Worm (Caenorhabditis elegans): ENCODE results near the gene Y39A1A.22.

Gene Y39A1A.22

DNA sequence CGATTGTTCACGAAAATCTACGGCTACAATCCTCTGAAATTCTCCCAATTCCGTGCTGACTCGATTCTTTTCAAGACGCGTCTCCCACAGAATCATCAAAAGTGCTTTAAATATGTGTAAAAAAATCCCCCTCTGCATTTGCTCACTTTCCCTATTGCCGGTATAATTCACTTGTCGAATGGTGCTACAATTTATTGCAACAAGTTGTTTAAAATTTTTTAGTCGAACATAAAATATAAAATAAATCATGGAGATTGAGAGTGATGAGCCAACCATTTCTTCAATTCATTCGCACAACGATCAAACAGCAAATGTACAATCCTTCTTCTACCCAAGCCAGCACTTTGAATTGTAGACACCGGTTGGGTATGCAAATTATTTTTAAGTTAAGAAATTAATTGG is 39.6 kb upstream of the Y39A1A.22 start (continued):
- peak; percentile 86 for TF ChIP-seq madf-6 (GFP tag; IDR thresholded peaks at IDR 0.05)
- TF ChIP-seq aptf-3 (GFP tag; IDR thresholded peaks at IDR 0.05), result no peak
- peak; percentile 73; the same call in 1 of the 2 replicates for TF ChIP-seq Y56A3A.18 (GFP tag; IDR thresholded peaks at IDR 0.05)
- no peak for TF ChIP-seq Y53F4B.3 (GFP tag; IDR thresholded peaks at IDR 0.05)
- no peak for TF ChIP-seq gei-17 (GFP tag; optimal IDR thresholded peaks at IDR 0.05)
- TF ChIP-seq Y79H2A.3 (GFP tag; conservative IDR thresholded peaks at IDR 0.05), result peak; percentile 94
- TF ChIP-seq nhr-27 (tag; optimal IDR thresholded peaks at IDR 0.05), result no peak
- no peak for TF ChIP-seq fkh-3 (tag; optimal IDR thresholded peaks at IDR 0.05)
- TF ChIP-seq madf-10 (tag; optimal IDR thresholded peaks at IDR 0.05), result no peak
- peak; percentile 69 for TF ChIP-seq him-1 (tag; optimal IDR thresholded peaks at IDR 0.05)
- TF ChIP-seq lag-1 (GFP tag; IDR thresholded peaks at IDR 0.05), result no peak
- peak; percentile 85 for TF ChIP-seq athp-1 (tag; optimal IDR thresholded peaks at IDR 0.05)
- no peak for TF ChIP-seq K11D2.4 (GFP tag; IDR thresholded peaks at IDR 0.05)
- peak; percentile 87 for TF ChIP-seq lin-26 (GFP tag; IDR thresholded peaks at IDR 0.05)
- TF ChIP-seq F22D6.2 (tag; optimal IDR thresholded peaks at IDR 0.05), result no peak
- no peak for TF ChIP-seq rpc-1 (optimal IDR thresholded peaks at IDR 0.05)
- peak; percentile 6 for TF ChIP-seq rpc-1 (tag; optimal IDR thresholded peaks at IDR 0.05)
- TF ChIP-seq dox-1 (GFP tag; IDR thresholded peaks at IDR 0.05), result peak; percentile 38; the same call in 1 of the 2 replicates
- no peak for TF ChIP-seq C06A6.2 (GFP tag; conservative IDR thresholded peaks at IDR 0.05)
- no peak for TF ChIP-seq sptf-2 (GFP tag; optimal IDR thresholded peaks at IDR 0.05)
- peak; percentile 20 for TF ChIP-seq ama-1 (optimal IDR thresholded peaks at IDR 0.05)
- peak; percentile 83 to 93 for TF ChIP-seq ama-1 (GFP tag; optimal IDR thresholded peaks at IDR 0.05)
- TF ChIP-seq ceh-100 (GFP tag; IDR thresholded peaks at IDR 0.05), result peak; percentile 49
- peak in 2 of 3 experiments; percentile 7 to 38 for TF ChIP-seq lin-35 (GFP tag; optimal IDR thresholded peaks at IDR 0.05)
- TF ChIP-seq C17E4.6 (GFP tag; IDR thresholded peaks at IDR 0.05), result peak; percentile 74
- TF ChIP-seq cebp-2 (GFP tag; IDR thresholded peaks at IDR 0.05), result 0 out of 2 replicates have a peak, but pooled peaks have one; percentile 49
- peak; percentile 80 for TF ChIP-seq nfyb-1 (GFP tag; IDR thresholded peaks at IDR 0.05)
- peak; percentile 39; the same call in 1 of the 2 replicates for TF ChIP-seq hmg-1.2 (GFP tag; IDR thresholded peaks at IDR 0.05)
- peak; percentile 90 for TF ChIP-seq tlf-1 (GFP tag; optimal IDR thresholded peaks at IDR 0.05)
- peak; percentile 77 for TF ChIP-seq F10E7.11 (tag; optimal IDR thresholded peaks at IDR 0.05)
- no peak for TF ChIP-seq hlh-26 (GFP tag; conservative IDR thresholded peaks at IDR 0.05)
- no peak for TF ChIP-seq sea-2 (GFP tag; IDR thresholded peaks at IDR 0.05)
- no peak for TF ChIP-seq nhr-80 (tag; optimal IDR thresholded peaks at IDR 0.05)
- TF ChIP-seq tbx-9 (tag; optimal IDR thresholded peaks at IDR 0.05; ENCODE audit: borderline replicate concordance), result peak; percentile 19
- no peak for TF ChIP-seq zfh-2 (GFP tag; conservative IDR thresholded peaks at IDR 0.05)
- peak; percentile 61 for TF ChIP-seq lsl-1 (GFP tag; optimal IDR thresholded peaks at IDR 0.05)
- peak; percentile 6 for TF ChIP-seq dpl-1 (GFP tag; optimal IDR thresholded peaks at IDR 0.05)
- TF ChIP-seq F57A8.1 (GFP tag; optimal IDR thresholded peaks at IDR 0.05), result peak; percentile 63

DNA sequence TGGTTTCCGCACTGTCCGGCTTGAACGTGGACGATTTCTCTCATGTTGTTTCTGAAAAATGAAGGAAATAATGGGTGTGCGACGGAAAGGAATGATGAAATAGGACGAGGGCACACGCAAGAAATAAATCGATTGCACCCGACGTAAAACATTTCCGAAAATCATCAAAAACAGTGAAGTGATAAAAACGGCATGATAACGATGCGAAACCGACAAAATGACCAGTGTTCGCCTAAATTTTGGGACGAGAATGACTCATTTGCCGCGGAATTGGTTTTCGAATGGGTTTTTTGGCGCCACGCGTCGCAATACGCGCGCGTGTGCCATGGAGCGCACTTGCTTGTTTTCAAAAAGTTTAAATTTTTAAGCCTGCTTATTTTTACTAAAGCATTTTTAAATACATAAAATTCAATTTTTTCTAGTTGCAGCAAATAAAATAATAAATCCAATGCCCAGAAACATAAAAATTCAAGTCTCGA is 35.6 kb upstream of the Y39A1A.22 start, which contains the start of the genes tbb-1 and rib-2:
TSS of gene tbb-1 (minus strand) at position 51 of the 479 bp plus-strand sequence.
TSS of gene rib-2 (plus strand) at position 429 of the 479 bp plus-strand sequence.
- peak; percentile 3 for TF ChIP-seq sptf-2 (GFP tag; optimal IDR thresholded peaks at IDR 0.05)
- TF ChIP-seq F55B11.4 (tag; optimal IDR thresholded peaks at IDR 0.05; ENCODE audit: borderline replicate concordance, insufficient read depth), result no peak
- TF ChIP-seq C06A6.2 (GFP tag; conservative IDR thresholded peaks at IDR 0.05), result peak; percentile 47; the same call in 1 of the 2 replicates
- peak; percentile 100 for TF ChIP-seq ceh-91 (GFP tag; IDR thresholded peaks at IDR 0.05)
- no peak for TF ChIP-seq somi-1 (GFP tag; optimal IDR thresholded peaks at IDR 0.05)
- no peak for TF ChIP-seq nhr-120 (GFP tag; IDR thresholded peaks at IDR 0.05)
- peak; percentile 36 for TF ChIP-seq snpc-4 (GFP tag; optimal IDR thresholded peaks at IDR 0.05)
- TF ChIP-seq snpc-4 (tag; optimal IDR thresholded peaks at IDR 0.05), result peak; percentile 62 to 86 (median 79)
- TF ChIP-seq dpl-1 (GFP tag; optimal IDR thresholded peaks at IDR 0.05), result peak; percentile 99
- TF ChIP-seq Y95B8A.8 (GFP tag; IDR thresholded peaks at IDR 0.05), result peak; percentile 99
- no peak for TF ChIP-seq lag-1 (GFP tag; IDR thresholded peaks at IDR 0.05)
- TF ChIP-seq nfya-2 (GFP tag; IDR thresholded peaks at IDR 0.05), result peak; percentile 56; the same call in 1 of the 2 replicates
- peak; percentile 96 for TF ChIP-seq ekl-4 (GFP tag; IDR thresholded peaks at IDR 0.05)
- TF ChIP-seq F37B4.10 (GFP tag; IDR thresholded peaks at IDR 0.05), result 0 out of 2 replicates have a peak, but pooled peaks have one; percentile 77
- TF ChIP-seq T07F8.4 (tag; optimal IDR thresholded peaks at IDR 0.05), result no peak
- peak; percentile 95 for TF ChIP-seq F49E8.2 (tag; optimal IDR thresholded peaks at IDR 0.05; ENCODE audit: insufficient read depth)
- TF ChIP-seq tbx-9 (tag; optimal IDR thresholded peaks at IDR 0.05; ENCODE audit: borderline replicate concordance), result no peak
